Fruit fly (Drosophila melanogaster) whole organism, pupa: ENCODE results near the gene Myc.

Experiments
- CG10348 ChIP-seq: fragments of 200-800 bp; sonication (Bioruptor generic); IDR thresholded peaks from 2 replicates; pipeline ENCODE4 v1.3.6; 2022; ENCODE audit warnings: missing biosample characterization, missing genetic modification characterization
- CG12605 ChIP-seq: fragments of 200-800 bp; sonication (Bioruptor generic); IDR thresholded peaks from 2 replicates; pipeline ENCODE4 v1.3.6; 2022; ENCODE audit warnings: missing biosample characterization, missing genetic modification characterization
- CG13204 ChIP-seq: fragments of 200-800 bp; sonication (Bioruptor generic); optimal IDR thresholded peaks from 2 replicates; lab custom pipeline; 2018; ENCODE audit warnings: missing biosample characterization, mild to moderate bottlenecking, missing genetic modification characterization, moderate library complexity
- CG17806 ChIP-seq: fragments of 200-800 bp; sonication (Bioruptor generic); optimal IDR thresholded peaks from 2 replicates; lab custom pipeline; 2018; ENCODE audit warnings: missing biosample characterization, mild to moderate bottlenecking, missing genetic modification characterization, moderate library complexity
- CG8159 ChIP-seq: fragments of 200-800 bp; sonication (Bioruptor generic); optimal IDR thresholded peaks from 3 replicates; lab custom pipeline; 2018; ENCODE audit warnings: missing biosample characterization, mild to moderate bottlenecking, missing genetic modification characterization, moderate library complexity
- CG8301 ChIP-seq: fragments of 200-800 bp; sonication (Bioruptor generic); optimal IDR thresholded peaks from 2 replicates; lab custom pipeline; 2018; ENCODE audit warnings: missing biosample characterization, mild to moderate bottlenecking, missing genetic modification characterization
- Pif1B ChIP-seq: fragments of 200-800 bp; sonication (Bioruptor generic); optimal IDR thresholded peaks from 3 replicates; lab custom pipeline; 2016; ENCODE audit warnings: missing biosample characterization, missing genetic modification characterization

DNA sequence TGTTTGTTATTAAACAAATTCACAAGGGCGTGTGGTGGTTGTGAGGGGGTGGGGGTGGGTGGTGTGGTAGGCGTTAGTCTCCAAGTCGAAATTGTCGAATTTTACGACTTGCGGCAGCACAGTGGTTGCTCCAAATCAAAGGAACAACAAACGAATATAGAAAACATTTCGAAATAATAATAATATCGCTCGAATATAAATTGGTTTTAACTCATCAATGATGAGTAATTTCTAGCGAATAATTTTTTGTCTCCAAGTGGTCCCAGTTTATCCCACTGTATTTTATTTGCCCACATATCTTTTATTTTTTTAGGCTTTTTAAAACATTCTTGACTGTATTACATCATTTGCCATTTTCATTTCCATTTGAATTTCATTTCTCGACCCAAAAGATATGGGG is 8.0 kb downstream of the Myc start:
- TF ChIP-seq CG10348 (GFP tag; lab: Robert Waterston, UW) (no peak), CG12605 (no peak), CG8301 (tag; lab: Kevin White, UChicago) (peak; percentile 24), CG8159 (tag; lab: Kevin White, UChicago) (peak; percentile 47), CG17806 (peak; percentile 41), CG13204 (GFP tag; lab: Kevin White, UChicago) (no peak), Pif1B (GFP tag; lab: Kevin White, UChicago) (no peak)
